Worm (Caenorhabditis elegans) whole organism, early embryonic: ENCODE results near the gene D1022.9.

Source experiments
- B0310.2 ChIP-seq: sonication (generic microtip); optimal IDR thresholded peaks from 2 replicates; lab custom pipeline; 2016; ENCODE audit warnings: mild to moderate bottlenecking, missing genetic modification characterization, missing compliant biosample characterization
- F13C5.2 ChIP-seq: sonication (generic microtip); optimal IDR thresholded peaks from 2 replicates; lab custom pipeline; 2017; ENCODE audit warnings: mild to moderate bottlenecking, missing genetic modification characterization, inconsistent platforms, missing compliant biosample characterization
- aly-1 ChIP-seq: sonication (generic microtip); optimal IDR thresholded peaks from 2 replicates; lab custom pipeline; 2016; ENCODE audit warnings: missing genetic modification characterization, missing compliant biosample characterization
- ama-1 ChIP-seq: fragments of 150-350 bp; optimal IDR thresholded peaks from 2 replicates; lab custom pipeline; 2014
- ceh-13 ChIP-seq: fragments of 200-800 bp; sonication (Bioruptor generic); optimal IDR thresholded peaks from 2 replicates; lab custom pipeline; 2018; ENCODE audit warnings: mild to moderate bottlenecking, missing genetic modification characterization, missing compliant biosample characterization
- ceh-36 ChIP-seq: sonication (generic microtip); optimal IDR thresholded peaks from 2 replicates; lab custom pipeline; 2016; ENCODE audit warnings: missing genetic modification characterization, inconsistent platforms, missing compliant biosample characterization
- ets-7 ChIP-seq: sonication (generic microtip); optimal IDR thresholded peaks from 2 replicates; lab custom pipeline; 2016; ENCODE audit warnings: missing genotype, missing genetic modification characterization, missing compliant biosample characterization
- flt-1 ChIP-seq: fragments of 200-800 bp; sonication (Bioruptor generic); IDR thresholded peaks from 2 replicates; pipeline ENCODE4 v1.3.6; 2022; ENCODE audit warnings: missing genetic modification characterization, missing compliant biosample characterization
- hmbx-1 ChIP-seq: sonication (generic microtip); optimal IDR thresholded peaks from 2 replicates; lab custom pipeline; 2016; ENCODE audit warnings: mild to moderate bottlenecking, missing genetic modification characterization, missing compliant biosample characterization
- hmg-4 ChIP-seq: fragments of 200-800 bp; sonication (Bioruptor generic); optimal IDR thresholded peaks from 2 replicates; lab custom pipeline; 2018; ENCODE audit warnings: mild to moderate bottlenecking, missing genetic modification characterization, missing compliant biosample characterization
- hnd-1 ChIP-seq: sonication (generic microtip); optimal IDR thresholded peaks from 2 replicates; lab custom pipeline; 2016; ENCODE audit warnings: missing genetic modification characterization, missing compliant biosample characterization
- pes-1 ChIP-seq: fragments of 200-800 bp; sonication (Bioruptor generic); IDR thresholded peaks from 2 replicates; pipeline ENCODE4 v1.3.6; 2022; ENCODE audit warnings: missing genetic modification reagents, missing genetic modification characterization, missing compliant biosample characterization
- scrt-1 ChIP-seq: fragments of 200-800 bp; sonication (Bioruptor generic); IDR thresholded peaks from 2 replicates; pipeline ENCODE4 v1.3.6; 2022; ENCODE audit warnings: missing genetic modification characterization, missing compliant biosample characterization
- sea-1 ChIP-seq: fragments of 200-800 bp; sonication (Bioruptor generic); conservative IDR thresholded peaks from 2 replicates; pipeline ENCODE4 v1.3.6; 2022; ENCODE audit warnings: missing genetic modification characterization, missing compliant biosample characterization
- tbx-11 ChIP-seq: fragments of 200-800 bp; sonication (Bioruptor generic); IDR thresholded peaks from 2 replicates; pipeline ENCODE4 v1.3.6; 2022; ENCODE audit warnings: missing genetic modification characterization, missing compliant biosample characterization
- tbx-37 ChIP-seq: fragments of 200-800 bp; sonication (Bioruptor generic); conservative IDR thresholded peaks from 2 replicates; pipeline ENCODE4 v1.3.6; 2022; ENCODE audit warnings: missing genetic modification reagents, missing genetic modification characterization, missing compliant biosample characterization
- tra-4 ChIP-seq: sonication (generic microtip); optimal IDR thresholded peaks from 2 replicates; lab custom pipeline; 2017; ENCODE audit warnings: missing genetic modification characterization, missing compliant biosample characterization

Gene D1022.9

DNA sequence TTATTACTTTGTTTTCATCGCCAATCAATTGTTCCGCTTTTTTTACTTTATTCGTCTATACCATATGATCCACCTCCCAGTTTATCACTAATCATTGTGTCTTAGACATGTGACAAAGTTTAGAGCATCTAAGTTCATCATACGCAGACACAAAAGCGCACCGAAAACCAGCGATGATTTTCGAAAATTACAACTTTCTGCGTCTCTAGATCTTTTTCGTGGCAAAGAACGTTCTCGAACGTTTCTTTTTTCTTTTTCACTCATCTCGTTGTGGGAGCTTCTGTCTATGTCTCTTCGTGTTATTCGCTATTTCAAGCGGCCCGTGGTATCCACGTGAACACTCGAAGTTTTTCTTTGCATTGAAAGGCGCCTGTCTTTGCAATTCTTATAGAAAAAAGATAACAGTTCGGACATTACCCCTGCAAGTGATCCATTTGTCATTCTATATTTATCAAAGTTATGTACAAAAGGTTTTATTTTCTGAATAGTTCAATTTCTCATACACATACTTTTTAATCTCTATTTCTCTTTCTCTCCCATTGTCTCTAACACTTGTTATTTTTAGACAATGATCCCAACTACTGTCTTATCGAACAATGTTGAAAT is 39.7 kb upstream of the D1022.9 start, which contains the start of gene ZK1290.5:
Gene ZK1290.5 (plus strand): TSS at position 566 of the 606 bp plus-strand sequence.
- TF ChIP-seq scrt-1 = no peak
- TF ChIP-seq ama-1 (lab: Kevin White, UChicago) = no peak
- no peak for TF ChIP-seq hmg-4 (GFP tag; lab: Kevin White, UChicago)
- no peak for TF ChIP-seq tbx-37 (GFP tag; lab: Robert Waterston, UW)
- TF ChIP-seq aly-1 (tag; lab: Kevin White, UChicago) = no peak
- no peak for TF ChIP-seq sea-1
- no peak for TF ChIP-seq F13C5.2 (tag; lab: Kevin White, UChicago)

DNA sequence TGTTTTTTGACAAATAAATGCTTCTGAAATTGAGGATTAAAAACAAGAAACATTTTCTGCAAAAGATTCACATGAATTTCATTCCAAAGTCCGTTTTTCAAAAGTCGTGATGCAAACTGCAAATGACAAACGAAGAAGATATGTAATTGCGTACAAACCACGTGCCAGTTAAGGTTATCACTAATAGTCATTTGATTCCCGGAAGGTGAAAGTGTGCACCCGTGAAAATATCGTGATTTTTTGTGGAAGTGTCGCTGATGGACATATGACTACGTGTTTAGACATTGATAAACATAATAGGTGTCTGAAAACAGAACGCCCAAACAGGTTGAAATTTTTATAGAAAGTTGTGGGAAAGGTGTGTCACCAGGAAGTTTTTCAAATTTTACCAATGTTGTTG is 38.7 kb upstream of the D1022.9 start:
- TF ChIP-seq scrt-1 (no peak), hnd-1 (tag; lab: Kevin White, UChicago) (no peak), F13C5.2 (tag; lab: Kevin White, UChicago) (no peak), tbx-37 (GFP tag; lab: Robert Waterston, UW) (no peak), ama-1 (lab: Kevin White, UChicago) (no peak), ets-7 (tag; lab: Kevin White, UChicago) (no peak), flt-1 (GFP tag; lab: Robert Waterston, UW) (no peak), tra-4 (tag; lab: Kevin White, UChicago) (no peak), sea-1 (no peak), tbx-11 (GFP tag; lab: Robert Waterston, UW) (no peak)

DNA sequence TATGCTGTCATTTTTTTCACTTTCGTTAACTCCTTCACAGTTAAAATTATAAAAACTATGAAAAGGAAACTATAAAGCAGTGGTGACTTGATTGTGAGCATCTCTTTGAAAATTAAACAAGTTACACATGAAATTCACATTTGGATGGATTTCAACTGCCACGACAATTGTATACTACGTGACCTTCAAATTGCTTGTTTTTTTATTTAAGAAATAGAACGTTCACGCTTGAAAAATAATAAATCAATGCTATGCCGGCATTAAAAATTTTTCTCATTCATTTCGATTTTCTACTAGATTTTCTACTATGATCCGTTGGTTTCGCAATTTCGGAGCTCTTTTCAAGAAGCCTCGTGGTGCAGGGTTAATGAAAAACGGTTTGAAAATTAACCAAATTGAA is 36.0 kb upstream of the D1022.9 start, which contains the start of the genes ZK1290.7 and rnh-1.1:
Gene ZK1290.7 (minus strand): TSS at position 101 of the 400 bp plus-strand sequence.
Gene rnh-1.1 (plus strand): TSS at position 281 of the 400 bp plus-strand sequence.
- no peak for TF ChIP-seq ceh-13 (GFP tag; lab: Kevin White, UChicago)
- no peak for TF ChIP-seq pes-1 (GFP tag; lab: Robert Waterston, UW)
- TF ChIP-seq scrt-1 = no peak
- no peak for TF ChIP-seq tbx-11 (GFP tag; lab: Robert Waterston, UW)
- TF ChIP-seq tbx-37 (GFP tag; lab: Robert Waterston, UW) = no peak
- TF ChIP-seq B0310.2 (tag; lab: Kevin White, UChicago) = no peak
- TF ChIP-seq tra-4 (tag; lab: Kevin White, UChicago) = no peak
- no peak for TF ChIP-seq hnd-1 (tag; lab: Kevin White, UChicago)
- no peak for TF ChIP-seq hmbx-1 (tag; lab: Kevin White, UChicago)
- TF ChIP-seq flt-1 (GFP tag; lab: Robert Waterston, UW) = no peak
- TF ChIP-seq sea-1 = no peak
- no peak for TF ChIP-seq aly-1 (tag; lab: Kevin White, UChicago)
- TF ChIP-seq ama-1 (lab: Kevin White, UChicago) = no peak

DNA sequence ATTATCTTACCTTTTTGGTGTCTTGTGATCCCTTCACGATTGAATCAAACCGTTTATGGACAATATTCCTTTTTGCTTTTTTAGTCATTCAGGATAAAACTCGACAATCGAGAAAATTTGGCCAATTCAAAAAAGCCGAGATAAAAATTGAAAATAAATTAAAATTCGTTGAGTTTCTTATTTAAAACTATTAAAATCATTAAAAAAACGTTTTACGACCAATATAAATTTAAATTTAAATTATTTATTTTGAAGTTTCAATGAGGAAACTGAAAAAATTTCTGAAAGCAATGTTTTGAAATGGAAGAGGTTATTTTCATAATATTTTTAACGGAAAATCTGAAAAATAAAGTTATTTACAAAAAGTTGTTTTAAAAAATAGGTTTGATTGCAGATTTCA is 33.8 kb upstream of the D1022.9 start, which contains the start of gene ZK1290.15:
Gene ZK1290.15 (plus strand): TSS at position 301 of the 400 bp plus-strand sequence.
- TF ChIP-seq tra-4 (tag; lab: Kevin White, UChicago) = no peak

DNA sequence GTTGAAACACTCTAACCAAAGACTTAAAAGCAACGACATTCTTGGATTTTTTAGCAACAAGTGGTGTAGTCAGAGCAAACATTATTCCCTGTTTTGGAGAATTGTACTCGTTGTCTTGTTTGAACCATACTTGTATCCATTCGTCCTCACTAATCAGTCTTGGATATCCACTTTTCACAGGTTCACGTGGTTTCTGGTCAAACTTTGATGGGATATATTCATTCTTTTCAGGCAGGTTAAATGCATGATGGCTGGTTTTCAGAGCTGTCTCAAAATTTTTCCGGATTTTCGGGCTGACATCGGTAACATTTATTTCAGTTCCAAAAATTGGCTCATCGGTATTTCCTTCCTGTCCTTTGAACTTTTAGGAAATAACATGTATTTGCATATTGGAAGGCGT is 31.9 kb upstream of the D1022.9 start:
- TF ChIP-seq pes-1 (GFP tag; lab: Robert Waterston, UW) (no peak), ceh-36 (no peak), sea-1 (no peak), B0310.2 (tag; lab: Kevin White, UChicago) (no peak), tbx-37 (GFP tag; lab: Robert Waterston, UW) (no peak), aly-1 (tag; lab: Kevin White, UChicago) (no peak), tbx-11 (GFP tag; lab: Robert Waterston, UW) (no peak), flt-1 (GFP tag; lab: Robert Waterston, UW) (no peak), hnd-1 (tag; lab: Kevin White, UChicago) (no peak), hmg-4 (GFP tag; lab: Kevin White, UChicago) (no peak), ceh-13 (GFP tag; lab: Kevin White, UChicago) (no peak), tra-4 (tag; lab: Kevin White, UChicago) (no peak), hmbx-1 (tag; lab: Kevin White, UChicago) (no peak)

DNA sequence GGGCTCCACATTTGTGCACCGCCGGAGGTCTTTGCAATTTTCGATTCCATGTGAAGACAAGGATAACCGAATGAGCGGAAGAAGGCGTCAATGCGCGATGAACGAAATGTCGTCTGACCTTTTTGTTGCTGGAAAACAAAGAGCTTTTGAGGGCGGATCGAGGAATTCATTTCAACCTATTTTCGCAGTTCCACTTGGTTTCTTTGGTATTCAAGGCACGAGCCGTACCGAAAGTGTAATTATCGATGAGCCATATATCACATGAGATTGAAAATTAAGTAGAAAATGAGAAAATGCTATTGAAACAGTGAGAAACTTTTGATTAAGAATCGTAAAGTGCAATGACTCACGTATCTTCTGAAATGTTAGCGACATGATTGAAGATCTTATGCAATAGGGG is 29.7 kb upstream of the D1022.9 start, which contains the start of gene glb-9:
Gene glb-9 (minus strand): TSS at position 101 of the 400 bp plus-strand sequence.
- TF ChIP-seq hmbx-1 (tag; lab: Kevin White, UChicago) = no peak
- TF ChIP-seq tbx-11 (GFP tag; lab: Robert Waterston, UW) = no peak
- no peak for TF ChIP-seq tra-4 (tag; lab: Kevin White, UChicago)
- TF ChIP-seq F13C5.2 (tag; lab: Kevin White, UChicago) = no peak
- no peak for TF ChIP-seq tbx-37 (GFP tag; lab: Robert Waterston, UW)
- TF ChIP-seq flt-1 (GFP tag; lab: Robert Waterston, UW) = no peak
- no peak for TF ChIP-seq scrt-1
- TF ChIP-seq pes-1 (GFP tag; lab: Robert Waterston, UW) = no peak
- no peak for TF ChIP-seq hnd-1 (tag; lab: Kevin White, UChicago)
- no peak for TF ChIP-seq ceh-13 (GFP tag; lab: Kevin White, UChicago)
- no peak for TF ChIP-seq sea-1
- no peak for TF ChIP-seq ceh-36
- no peak for TF ChIP-seq hmg-4 (GFP tag; lab: Kevin White, UChicago)
- no peak for TF ChIP-seq ets-7 (tag; lab: Kevin White, UChicago)
- no peak for TF ChIP-seq ama-1 (lab: Kevin White, UChicago)
- TF ChIP-seq B0310.2 (tag; lab: Kevin White, UChicago) = no peak
- TF ChIP-seq aly-1 (tag; lab: Kevin White, UChicago) = no peak

DNA sequence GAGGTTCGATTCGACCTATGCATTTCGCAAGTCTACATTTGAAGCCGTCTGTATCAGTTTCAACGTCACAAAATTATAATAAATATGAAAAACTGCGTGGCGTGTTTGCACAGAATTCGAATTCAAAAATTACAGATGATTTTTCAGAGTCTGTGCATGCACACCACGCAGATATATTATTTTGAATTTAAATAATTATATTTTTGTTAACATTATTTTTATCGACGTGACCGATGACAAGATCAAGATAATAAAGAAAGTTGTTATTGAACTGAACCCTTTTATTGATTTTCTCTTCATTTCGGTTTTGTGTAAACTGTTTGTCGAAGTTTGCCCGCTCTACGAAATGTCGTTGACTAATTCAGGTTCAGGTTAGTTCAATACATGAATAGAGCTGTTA is 15.5 kb upstream of the D1022.9 start, which contains the start of gene C28F5.1:
Gene C28F5.1 (plus strand): TSS at position 301 of the 400 bp plus-strand sequence.
- TF ChIP-seq ceh-36 = no peak
